Worm (Caenorhabditis elegans): Measurements from ENCODE around the gene apc-10.

The apc-10 gene

DNA sequence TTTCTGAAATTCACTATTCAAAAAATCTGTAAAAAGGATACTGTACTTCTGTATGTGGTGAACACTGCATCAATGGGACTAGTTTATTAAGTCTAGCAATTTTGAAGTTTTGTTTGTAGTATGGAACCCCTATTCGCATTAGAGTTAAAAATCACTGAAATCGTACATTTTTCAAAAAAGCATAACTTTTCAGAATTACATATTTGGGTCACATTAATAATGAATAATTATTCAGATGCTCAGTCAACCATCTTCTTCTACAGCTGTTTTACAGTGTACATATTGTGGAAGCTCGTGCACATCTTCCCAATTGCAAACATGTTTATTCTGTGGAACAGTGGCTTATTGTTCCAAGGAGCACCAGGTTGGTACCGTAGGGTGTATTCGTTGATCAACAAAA is 42.6 kb upstream of the apc-10 start:
- TF ChIP-seq tbx-7 (tag; optimal IDR thresholded peaks at IDR 0.05) = no peak
- TF ChIP-seq pros-1 (tag; optimal IDR thresholded peaks at IDR 0.05) = no peak
- TF ChIP-seq pqm-1 (tag; optimal IDR thresholded peaks at IDR 0.05) = no peak
- no peak for TF ChIP-seq nhr-11 (tag; optimal IDR thresholded peaks at IDR 0.05)
- no peak for TF ChIP-seq ref-2 (tag; optimal IDR thresholded peaks at IDR 0.05)
- no peak for TF ChIP-seq elt-4 (tag; optimal IDR thresholded peaks at IDR 0.05)
- no peak for TF ChIP-seq lim-6 (tag; optimal IDR thresholded peaks at IDR 0.05)
- no peak for TF ChIP-seq hlh-8 (tag; optimal IDR thresholded peaks at IDR 0.05)
- TF ChIP-seq gmeb-2 (tag; optimal IDR thresholded peaks at IDR 0.05) = no peak
- TF ChIP-seq ceh-48 (tag; optimal IDR thresholded peaks at IDR 0.05) = no peak
- no peak for TF ChIP-seq ceh-2 (tag; optimal IDR thresholded peaks at IDR 0.05)
- no peak for TF ChIP-seq fkh-6 (tag; optimal IDR thresholded peaks at IDR 0.05)
- no peak for TF ChIP-seq sox-2 (GFP tag; IDR thresholded peaks at IDR 0.05)

DNA sequence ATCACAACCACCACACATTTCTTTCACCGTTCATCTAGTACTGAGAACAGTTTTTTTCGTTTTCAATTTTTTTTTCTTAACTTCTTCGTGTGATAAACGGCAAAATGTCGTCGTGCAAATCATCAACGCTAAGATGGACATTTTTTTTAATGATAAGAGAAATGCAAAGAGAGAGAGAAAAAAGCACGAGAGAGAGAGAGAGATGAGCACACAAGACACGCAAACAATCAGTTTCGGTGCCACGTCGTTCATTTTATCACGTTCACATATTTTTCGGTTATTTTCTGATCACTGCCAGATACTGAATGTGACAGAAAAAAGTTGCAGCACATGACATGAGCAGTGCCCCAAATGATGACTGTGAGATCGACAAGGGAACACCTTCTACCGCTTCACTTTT is 42.0 kb upstream of the apc-10 start, which contains the start of gene egl-9:
Gene egl-9 (plus strand): TSS at position 328 of the 400 bp plus-strand sequence.
- TF ChIP-seq hlh-30 (tag; optimal IDR thresholded peaks at IDR 0.05; ENCODE audit: insufficient read depth) = no peak

DNA sequence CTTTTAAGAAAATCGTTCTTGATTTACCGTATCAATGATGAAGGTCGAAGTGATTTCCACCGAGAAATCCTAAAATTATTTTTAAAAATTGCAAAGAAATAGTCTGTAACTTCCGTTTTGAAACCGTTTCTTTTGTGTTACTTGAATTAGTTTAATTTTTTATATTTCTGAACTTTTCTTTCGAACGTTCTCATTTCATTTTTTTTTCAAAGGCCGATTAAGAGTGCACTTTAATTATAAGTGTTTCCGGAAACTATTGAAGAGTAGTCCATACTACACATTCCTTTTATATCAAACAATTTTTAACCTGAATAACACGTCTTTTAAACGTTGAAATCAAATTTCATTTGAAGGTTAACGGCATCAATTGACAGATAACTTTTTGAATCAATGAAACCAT is 41.5 kb upstream of the apc-10 start:
- no peak for TF ChIP-seq ets-4 (tag; optimal IDR thresholded peaks at IDR 0.05)
- no peak for TF ChIP-seq elt-4 (tag; optimal IDR thresholded peaks at IDR 0.05)
- no peak for TF ChIP-seq npax-4 (tag; optimal IDR thresholded peaks at IDR 0.05)
- TF ChIP-seq hlh-13 (GFP tag; optimal IDR thresholded peaks at IDR 0.05) = no peak
- TF ChIP-seq T23F11.4 (GFP tag; optimal IDR thresholded peaks at IDR 0.05) = no peak
- no peak for TF ChIP-seq pqm-1 (tag; optimal IDR thresholded peaks at IDR 0.05)
- no peak for TF ChIP-seq ceh-19 (GFP tag; optimal IDR thresholded peaks at IDR 0.05)
- no peak for TF ChIP-seq Y22D7AL.16 (tag; optimal IDR thresholded peaks at IDR 0.05)
- TF ChIP-seq dmd-4 (tag; optimal IDR thresholded peaks at IDR 0.05; ENCODE audit: borderline replicate concordance) = no peak
- no peak for TF ChIP-seq ref-2 (tag; optimal IDR thresholded peaks at IDR 0.05)
- TF ChIP-seq pat-9 (tag; optimal IDR thresholded peaks at IDR 0.05) = no peak
- no peak for TF ChIP-seq che-1 (tag; optimal IDR thresholded peaks at IDR 0.05)
- no peak for TF ChIP-seq syd-9 (tag; optimal IDR thresholded peaks at IDR 0.05)
- no peak for TF ChIP-seq ceh-45 (GFP tag; IDR thresholded peaks at IDR 0.05)

DNA sequence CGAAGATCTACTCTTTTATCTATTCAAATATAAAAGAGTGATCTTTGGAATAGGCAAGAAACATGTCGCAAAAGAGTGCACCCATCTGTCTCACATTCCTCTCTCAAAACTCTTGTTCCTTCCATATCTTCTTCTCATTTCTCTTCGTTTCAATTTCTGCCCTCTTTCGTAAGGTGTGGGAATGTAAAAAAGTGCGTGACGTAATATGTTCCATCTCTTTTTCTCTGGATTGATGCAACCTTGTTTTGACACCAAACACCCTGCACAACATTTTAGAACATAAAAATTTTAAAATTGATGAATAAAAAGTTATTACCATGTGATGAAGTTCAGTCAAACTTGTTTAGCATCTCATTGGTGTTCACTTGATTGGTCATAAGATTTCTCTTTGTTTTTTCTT is 41.0 kb upstream of the apc-10 start:
- TF ChIP-seq ceh-14 (tag; optimal IDR thresholded peaks at IDR 0.05) (no peak), ztf-16 (tag; optimal IDR thresholded peaks at IDR 0.05) (no peak), hlh-30 (tag; optimal IDR thresholded peaks at IDR 0.05; ENCODE audit: insufficient read depth) (no peak), unc-42 (tag; optimal IDR thresholded peaks at IDR 0.05) (no peak), tbx-7 (tag; optimal IDR thresholded peaks at IDR 0.05) (no peak), ceh-34 (tag; optimal IDR thresholded peaks at IDR 0.05) (no peak), ets-4 (tag; optimal IDR thresholded peaks at IDR 0.05) (no peak), pha-4 (tag; optimal IDR thresholded peaks at IDR 0.05) (no peak), Y22D7AL.16 (tag; optimal IDR thresholded peaks at IDR 0.05) (no peak), ceh-19 (GFP tag; optimal IDR thresholded peaks at IDR 0.05) (no peak)

DNA sequence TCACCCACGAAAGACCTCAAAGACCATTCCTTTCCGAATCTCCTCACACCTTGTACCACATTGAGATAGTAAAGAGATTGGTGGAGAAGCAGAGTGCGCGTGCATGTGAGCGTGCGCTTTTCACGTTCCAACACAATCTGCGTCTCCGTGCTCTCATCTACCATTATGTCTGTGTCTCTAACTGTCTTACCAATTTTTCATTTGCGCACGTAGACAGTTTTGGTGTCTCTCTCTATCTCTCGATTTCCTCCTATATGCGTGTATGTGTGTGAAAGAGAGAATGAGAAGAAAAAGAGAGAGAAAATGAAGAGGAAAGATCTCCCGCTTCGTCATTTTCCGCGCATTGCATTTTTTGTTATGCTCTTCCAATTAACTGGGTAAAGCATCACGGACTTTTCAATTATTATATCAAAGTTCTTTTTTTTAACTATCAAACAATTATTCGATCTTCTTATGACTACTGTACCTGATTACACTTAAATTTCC is 40.5 kb upstream of the apc-10 start:
- TF ChIP-seq C08G9.2 (tag; optimal IDR thresholded peaks at IDR 0.05) (peak; percentile 35), ceh-45 (GFP tag; IDR thresholded peaks at IDR 0.05) (no peak), che-1 (tag; optimal IDR thresholded peaks at IDR 0.05) (no peak), nfya-1 (tag; optimal IDR thresholded peaks at IDR 0.05) (peak; percentile 96), tbx-2 (tag; optimal IDR thresholded peaks at IDR 0.05) (peak; percentile 91), zip-5 (tag; optimal IDR thresholded peaks at IDR 0.05) (no peak), dmd-4 (tag; optimal IDR thresholded peaks at IDR 0.05; ENCODE audit: borderline replicate concordance) (no peak), fkh-6 (tag; optimal IDR thresholded peaks at IDR 0.05) (peak; percentile 46), pag-3 (tag; optimal IDR thresholded peaks at IDR 0.05; ENCODE audit: borderline replicate concordance) (no peak), F13H6.1 (tag; optimal IDR thresholded peaks at IDR 0.05) (peak; percentile 65), ceh-19 (GFP tag; optimal IDR thresholded peaks at IDR 0.05) (no peak), sox-4 (tag; optimal IDR thresholded peaks at IDR 0.05) (no peak), pqm-1 (tag; optimal IDR thresholded peaks at IDR 0.05) (no peak), pha-4 (tag; optimal IDR thresholded peaks at IDR 0.05) (no peak), K02D7.2 (tag; optimal IDR thresholded peaks at IDR 0.05) (no peak), hlh-15 (tag; optimal IDR thresholded peaks at IDR 0.05) (no peak), mec-3 (tag; optimal IDR thresholded peaks at IDR 0.05; ENCODE audit: borderline replicate concordance) (no peak), lim-6 (tag; optimal IDR thresholded peaks at IDR 0.05) (peak; percentile 41), nhr-11 (tag; optimal IDR thresholded peaks at IDR 0.05) (no peak), elt-2 (tag; optimal IDR thresholded peaks at IDR 0.05) (peak; percentile 61), eyg-1 (tag; optimal IDR thresholded peaks at IDR 0.05) (no peak), hlh-8 (tag; optimal IDR thresholded peaks at IDR 0.05) (no peak), pat-9 (tag; optimal IDR thresholded peaks at IDR 0.05) (no peak), fax-1 (tag; optimal IDR thresholded peaks at IDR 0.05) (no peak), pros-1 (tag; optimal IDR thresholded peaks at IDR 0.05) (peak; percentile 83), hlh-13 (GFP tag; optimal IDR thresholded peaks at IDR 0.05) (no peak)
